Fruit fly (Drosophila melanogaster) whole organism, prepupa: ENCODE data around the gene eIF4E1.

ENCODE experiments used
- Blimp-1 ChIP-seq: fragments of 200-800 bp; sonication (Bioruptor generic); optimal IDR thresholded peaks from 3 replicates; lab custom pipeline; 2017; ENCODE audit warnings: missing biosample characterization, missing genetic modification characterization, mild to moderate bottlenecking, moderate library complexity, missing genetic modification reagents
- CG10631 ChIP-seq: fragments of 200-800 bp; sonication (Bioruptor generic); optimal IDR thresholded peaks from 2 replicates; lab custom pipeline; 2016; ENCODE audit warnings: missing biosample characterization, missing genetic modification characterization
- CG10669 ChIP-seq: fragments of 200-800 bp; sonication (Bioruptor generic); optimal IDR thresholded peaks from 3 replicates; lab custom pipeline; 2018; ENCODE audit warnings: missing biosample characterization, mild to moderate bottlenecking, missing genetic modification characterization, moderate library complexity
- CG11294 ChIP-seq: fragments of 200-800 bp; sonication (Bioruptor generic); IDR thresholded peaks from 2 replicates; pipeline ENCODE4 v1.3.6; 2022; ENCODE audit warnings: missing biosample characterization, missing genetic modification characterization
- CG11902 ChIP-seq: fragments of 200-800 bp; sonication (Bioruptor generic); optimal IDR thresholded peaks from 3 replicates; lab custom pipeline; 2016; ENCODE audit warnings: missing biosample characterization, missing genetic modification characterization
- CG15336 ChIP-seq: fragments of 200-800 bp; sonication (Bioruptor generic); IDR thresholded peaks from 2 replicates; pipeline ENCODE4 v1.3.6; 2022; ENCODE audit warnings: missing biosample characterization, missing genetic modification characterization
- CG1621 ChIP-seq: fragments of 200-800 bp; sonication (Bioruptor generic); optimal IDR thresholded peaks from 3 replicates; lab custom pipeline; 2018; ENCODE audit warnings: missing biosample characterization, mild to moderate bottlenecking, missing genetic modification characterization
- CG16779 ChIP-seq: fragments of 200-800 bp; sonication (Bioruptor generic); optimal IDR thresholded peaks from 3 replicates; lab custom pipeline; 2017; ENCODE audit warnings: missing biosample characterization, mild to moderate bottlenecking, missing genetic modification characterization
- CG3032 ChIP-seq: fragments of 200-800 bp; optimal IDR thresholded peaks from 2 replicates; lab custom pipeline; 2019; ENCODE audit warnings: missing biosample characterization, mild to moderate bottlenecking, missing genetic modification characterization, moderate library complexity
- CG34406 ChIP-seq: fragments of 200-800 bp; sonication (Bioruptor generic); optimal IDR thresholded peaks from 3 replicates; lab custom pipeline; 2016; ENCODE audit warnings: missing biosample characterization, missing genetic modification characterization
- CG3919 ChIP-seq: fragments of 200-800 bp; sonication (Bioruptor generic); optimal IDR thresholded peaks from 3 replicates; lab custom pipeline; 2016; ENCODE audit warnings: missing biosample characterization, missing genetic modification characterization
- CG6163 ChIP-seq: fragments of 200-800 bp; sonication (Bioruptor generic); IDR thresholded peaks from 3 replicates; pipeline ENCODE4 v1.3.6; 2022; ENCODE audit warnings: missing biosample characterization, missing genetic modification characterization
- CG6276 ChIP-seq: fragments of 200-800 bp; sonication (Bioruptor generic); optimal IDR thresholded peaks from 2 replicates; lab custom pipeline; 2017; ENCODE audit warnings: missing biosample characterization, mild to moderate bottlenecking, missing genetic modification characterization
- CG6792 ChIP-seq: fragments of 200-800 bp; sonication (Bioruptor generic); optimal IDR thresholded peaks from 3 replicates; lab custom pipeline; 2016; ENCODE audit warnings: missing biosample characterization, missing genetic modification characterization
- CG6808 ChIP-seq: fragments of 200-800 bp; sonication (Bioruptor generic); optimal IDR thresholded peaks from 3 replicates; lab custom pipeline; 2017; ENCODE audit warnings: missing biosample characterization, missing genetic modification characterization, mild to moderate bottlenecking, moderate library complexity, missing genetic modification reagents
- CG7368 ChIP-seq: fragments of 200-800 bp; sonication (Bioruptor generic); optimal IDR thresholded peaks from 3 replicates; lab custom pipeline; 2016; ENCODE audit warnings: missing biosample characterization, missing genetic modification characterization
- CG8119 ChIP-seq: fragments of 200-800 bp; sonication (Bioruptor generic); IDR thresholded peaks from 3 replicates; pipeline ENCODE4 v1.3.6; 2022; ENCODE audit warnings: missing biosample characterization, missing genetic modification characterization
- CG8632 ChIP-seq: fragments of 200-800 bp; sonication (Bioruptor generic); optimal IDR thresholded peaks from 3 replicates; lab custom pipeline; 2016; ENCODE audit warnings: missing biosample characterization, missing genetic modification characterization
- Eip75B ChIP-seq: fragments of 200-800 bp; sonication (Bioruptor generic); optimal IDR thresholded peaks from 3 replicates; lab custom pipeline; 2016; ENCODE audit warnings: missing biosample characterization, missing genetic modification characterization
- Eip78C ChIP-seq: fragments of 200-800 bp; sonication (Bioruptor generic); peaks from one replicate; lab custom pipeline; 2016; ENCODE audit warnings: missing biosample characterization, missing genetic modification characterization
- Eip93F ChIP-seq: fragments of 200-800 bp; sonication (Bioruptor generic); optimal IDR thresholded peaks from 2 replicates; lab custom pipeline; 2016; ENCODE audit warnings: missing biosample characterization, mild to moderate bottlenecking, missing genetic modification characterization
- Ets21C ChIP-seq: fragments of 200-800 bp; sonication (Bioruptor generic); optimal IDR thresholded peaks from 3 replicates; lab custom pipeline; 2016; ENCODE audit warnings: missing biosample characterization, missing genetic modification characterization
- Ets96B ChIP-seq: fragments of 200-800 bp; optimal IDR thresholded peaks from 2 replicates; lab custom pipeline; 2019; ENCODE audit warnings: missing biosample characterization, mild to moderate bottlenecking, missing genetic modification characterization, moderate library complexity
- Gug ChIP-seq: fragments of 200-800 bp; sonication (Bioruptor generic); IDR thresholded peaks from 2 replicates; pipeline ENCODE4 v1.3.6; 2022; ENCODE audit warnings: missing biosample characterization, missing genetic modification characterization
- Hr38 ChIP-seq: sonication (Bioruptor generic); optimal IDR thresholded peaks from 2 replicates; lab custom pipeline; 2016; ENCODE audit warnings: missing biosample characterization, missing genetic modification characterization
- Hr39 ChIP-seq: fragments of 200-800 bp; sonication (Bioruptor generic); optimal IDR thresholded peaks from 2 replicates; lab custom pipeline; 2016; ENCODE audit warnings: missing biosample characterization, missing genetic modification characterization
- Hr4 ChIP-seq: fragments of 200-800 bp; sonication (Bioruptor generic); optimal IDR thresholded peaks from 3 replicates; lab custom pipeline; 2016; ENCODE audit warnings: missing biosample characterization, missing genetic modification characterization
- Lpt ChIP-seq: fragments of 200-800 bp; sonication (Bioruptor generic); optimal IDR thresholded peaks from 3 replicates; lab custom pipeline; 2016; ENCODE audit warnings: missing biosample characterization, missing genetic modification characterization
- Met ChIP-seq: fragments of 200-800 bp; sonication (Bioruptor generic); optimal IDR thresholded peaks from 3 replicates; lab custom pipeline; 2016; ENCODE audit warnings: missing biosample characterization, missing genetic modification characterization
- OdsH ChIP-seq: fragments of 200-800 bp; sonication (Bioruptor generic); optimal IDR thresholded peaks from 3 replicates; lab custom pipeline; 2016; ENCODE audit warnings: missing biosample characterization, missing genetic modification characterization
- Smox ChIP-seq: fragments of 200-800 bp; sonication (Bioruptor generic); optimal IDR thresholded peaks from 3 replicates; lab custom pipeline; 2016; ENCODE audit warnings: missing biosample characterization, missing genetic modification characterization
- Sox102F ChIP-seq: fragments of 200-800 bp; sonication (Bioruptor generic); optimal IDR thresholded peaks from 2 replicates; lab custom pipeline; 2016; ENCODE audit warnings: missing biosample characterization, mild to moderate bottlenecking, missing genetic modification characterization
- Sox14 ChIP-seq: fragments of 200-800 bp; sonication (Bioruptor generic); optimal IDR thresholded peaks from 3 replicates; lab custom pipeline; 2016; ENCODE audit warnings: missing biosample characterization, missing genetic modification characterization
- achi ChIP-seq: fragments of 200-800 bp; sonication (Bioruptor generic); optimal IDR thresholded peaks from 3 replicates; lab custom pipeline; 2016; ENCODE audit warnings: missing biosample characterization, missing genetic modification characterization
- acj6 ChIP-seq: fragments of 200-800 bp; sonication (Bioruptor generic); optimal IDR thresholded peaks from 3 replicates; lab custom pipeline; 2016; ENCODE audit warnings: missing biosample characterization, missing genetic modification characterization
- cyc ChIP-seq: fragments of 200-800 bp; sonication (Bioruptor generic); optimal IDR thresholded peaks from 3 replicates; lab custom pipeline; 2016; ENCODE audit warnings: missing biosample characterization, missing genetic modification characterization
- dac ChIP-seq: fragments of 200-800 bp; sonication (Bioruptor generic); optimal IDR thresholded peaks from 2 replicates; lab custom pipeline; 2017; ENCODE audit warnings: missing biosample characterization, mild to moderate bottlenecking, missing genetic modification characterization
- dsx ChIP-seq: fragments of 200-800 bp; optimal IDR thresholded peaks from 3 replicates; lab custom pipeline; 2019; ENCODE audit warnings: missing biosample characterization, mild to moderate bottlenecking, missing genetic modification characterization, moderate library complexity; ENCODE audit not compliant: poor library complexity, severe bottlenecking
- fd59A ChIP-seq: fragments of 200-800 bp; sonication (Bioruptor generic); optimal IDR thresholded peaks from 2 replicates; lab custom pipeline; 2017; ENCODE audit warnings: missing biosample characterization, mild to moderate bottlenecking, missing genetic modification characterization, missing genetic modification reagents
- fd85E ChIP-seq: fragments of 200-800 bp; sonication (Bioruptor generic); optimal IDR thresholded peaks from 3 replicates; lab custom pipeline; 2016; ENCODE audit warnings: missing biosample characterization, missing genetic modification characterization
- fkh ChIP-seq: fragments of 200-800 bp; sonication (Bioruptor generic); optimal IDR thresholded peaks from 3 replicates; lab custom pipeline; 2017; ENCODE audit warnings: missing biosample characterization, mild to moderate bottlenecking, missing genetic modification characterization, moderate library complexity
- lz ChIP-seq: fragments of 200-800 bp; sonication (Bioruptor generic); optimal IDR thresholded peaks from 3 replicates; lab custom pipeline; 2016; ENCODE audit warnings: missing biosample characterization, missing genetic modification characterization
- net ChIP-seq: fragments of 200-800 bp; sonication (Bioruptor generic); optimal IDR thresholded peaks from 3 replicates; lab custom pipeline; 2016; ENCODE audit warnings: missing biosample characterization, missing genetic modification characterization
- salr ChIP-seq, 2 experiments: fragments of 200-800 bp; sonication (Bioruptor generic); optimal IDR thresholded peaks; 3 replicates each; lab custom pipeline; 2016 to 2018; ENCODE audit warnings: missing biosample characterization in 2 of 2, missing genetic modification characterization in 2 of 2, mild to moderate bottlenecking in 1 of 2
- spab ChIP-seq: fragments of 200-800 bp; sonication (Bioruptor generic); optimal IDR thresholded peaks from 2 replicates; lab custom pipeline; 2017; ENCODE audit warnings: missing biosample characterization, mild to moderate bottlenecking, missing genetic modification characterization, missing genetic modification reagents
- ss ChIP-seq, 2 experiments: fragments of 200-800 bp; sonication (Bioruptor generic); optimal IDR thresholded peaks; 2 replicates in 1 of 2; 3 replicates in 1 of 2; lab custom pipeline; 2017 to 2018; ENCODE audit warnings: mild to moderate bottlenecking in 2 of 2, missing biosample characterization in 2 of 2, missing genetic modification characterization in 2 of 2, moderate library complexity in 1 of 2
- vri ChIP-seq: fragments of 200-800 bp; sonication (Bioruptor generic); optimal IDR thresholded peaks from 3 replicates; lab custom pipeline; 2016; ENCODE audit warnings: missing biosample characterization, mild to moderate bottlenecking, missing genetic modification characterization

Gene eIF4E1

dm6 chr3L:9399013-9399750 lies 3.1 kb downstream of the eIF4E1 start, which contains the start of gene CG4080 (continued):
- no peak for TF ChIP-seq salr (GFP tag; optimal IDR thresholded peaks at IDR 0.05; lab: Kevin White, UChicago)
- no peak for TF ChIP-seq Ets96B (tag; lab: Kevin White, UChicago)
- peak; percentile 79 for TF ChIP-seq Eip78C (GFP tag; lab: Kevin White, UChicago)
- TF ChIP-seq Lpt (GFP tag; lab: Kevin White, UChicago) = no peak
- peak; percentile 37 for TF ChIP-seq lz (GFP tag; lab: Kevin White, UChicago)
- no peak for TF ChIP-seq CG3919 (GFP tag; lab: Kevin White, UChicago)
- no peak for TF ChIP-seq Gug (GFP tag; lab: Robert Waterston, UW)
- TF ChIP-seq CG8119 (GFP tag; lab: Robert Waterston, UW) = no peak
- TF ChIP-seq achi = peak; percentile 5

dm6 chr3L:9398435-9398981 lies 3.8 kb downstream of the eIF4E1 start:
- TF ChIP-seq fkh = no peak
- TF ChIP-seq Ets21C (GFP tag; lab: Kevin White, UChicago) = no peak
- TF ChIP-seq achi = no peak
- no peak for TF ChIP-seq CG16779 (tag; lab: Kevin White, UChicago)
- TF ChIP-seq CG1621 (tag; lab: Kevin White, UChicago) = peak; percentile 8
- no peak for TF ChIP-seq Hr4
- no peak for TF ChIP-seq CG6276 (GFP tag; lab: Kevin White, UChicago)
- TF ChIP-seq Eip75B (GFP tag; lab: Kevin White, UChicago) = no peak
- TF ChIP-seq Hr39 (GFP tag; lab: Kevin White, UChicago) = no peak
- no peak for TF ChIP-seq CG34406 (GFP tag; lab: Kevin White, UChicago)
- TF ChIP-seq CG6163 = peak; percentile 31; the same call in 1 of the 3 replicates
- TF ChIP-seq CG8119 (GFP tag; lab: Robert Waterston, UW) = 0 out of 3 replicates have a peak, but pooled peaks have one; percentile 25
- TF ChIP-seq Met (GFP tag; lab: Kevin White, UChicago) = no peak
- TF ChIP-seq CG11902 (GFP tag; lab: Kevin White, UChicago) = peak; percentile 3
- TF ChIP-seq CG8632 (GFP tag; lab: Kevin White, UChicago) = no peak
- TF ChIP-seq Ets96B (tag; lab: Kevin White, UChicago) = peak; percentile 8
- no peak for TF ChIP-seq Sox102F (GFP tag; lab: Kevin White, UChicago)
- no peak for TF ChIP-seq fd59A
- TF ChIP-seq Gug (GFP tag; lab: Robert Waterston, UW) = no peak
- TF ChIP-seq CG10669 (GFP tag; lab: Kevin White, UChicago) = peak; percentile 21
- no peak for TF ChIP-seq fd85E (GFP tag; lab: Kevin White, UChicago)
- no peak for TF ChIP-seq CG6792 (GFP tag; lab: Kevin White, UChicago)
- no peak for TF ChIP-seq CG15336
- TF ChIP-seq Hr38 = no peak
- no peak for TF ChIP-seq Smox (GFP tag; lab: Kevin White, UChicago)
- TF ChIP-seq OdsH (GFP tag; lab: Kevin White, UChicago) = peak; percentile 21
- peak; percentile 16 for TF ChIP-seq cyc
- TF ChIP-seq acj6 (GFP tag; lab: Kevin White, UChicago) = no peak
- TF ChIP-seq Sox14 = peak; percentile 19
- no peak for TF ChIP-seq dac
- TF ChIP-seq ss (GFP tag; optimal IDR thresholded peaks at IDR 0.05; lab: Kevin White, UChicago) = peak; percentile 24 to 25
- no peak for TF ChIP-seq Eip93F
- peak; percentile 11 for TF ChIP-seq CG7368 (GFP tag; lab: Kevin White, UChicago)
- TF ChIP-seq salr (GFP tag; optimal IDR thresholded peaks at IDR 0.05; lab: Kevin White, UChicago) = peak in 1 of 2 experiments; percentile 12
- TF ChIP-seq CG10631 (GFP tag; lab: Kevin White, UChicago) = no peak
- no peak for TF ChIP-seq Blimp-1 (GFP tag; lab: Kevin White, UChicago)
- peak; percentile 57 for TF ChIP-seq CG3919 (GFP tag; lab: Kevin White, UChicago)
- peak; percentile 14 for TF ChIP-seq spab (GFP tag; lab: Kevin White, UChicago)
- no peak for TF ChIP-seq dsx (GFP tag; lab: Kevin White, UChicago)
- TF ChIP-seq CG6808 = peak; percentile 5
- peak; percentile 39 for TF ChIP-seq CG11294 (GFP tag; lab: Robert Waterston, UW)
- peak; percentile 50 for TF ChIP-seq Eip78C (GFP tag; lab: Kevin White, UChicago)
- TF ChIP-seq vri = no peak
- peak; percentile 6 for TF ChIP-seq net (GFP tag; lab: Kevin White, UChicago)
- TF ChIP-seq CG3032 (tag; lab: Kevin White, UChicago) = peak; percentile 39
